Worm (Caenorhabditis elegans): ENCODE measurements around the gene esyt-2.

Gene esyt-2

DNA sequence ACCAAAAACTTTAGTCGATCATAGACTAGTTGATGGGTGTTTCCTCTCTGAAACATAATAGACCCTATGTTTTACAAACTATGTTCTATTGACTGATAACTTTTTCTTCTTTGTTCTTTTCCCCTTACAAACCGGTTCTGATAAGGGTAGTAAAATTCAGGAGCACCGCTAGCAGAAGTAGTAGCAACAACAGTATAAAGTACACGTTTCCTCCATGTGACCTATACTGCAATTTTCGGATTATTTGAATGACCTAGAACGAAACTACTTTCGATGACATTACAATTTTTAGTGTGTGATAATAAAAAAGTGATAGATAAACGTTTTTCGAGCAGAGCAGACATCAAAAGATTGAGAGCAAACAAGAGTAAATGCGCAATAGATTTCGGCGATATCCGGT, 50.5 kb downstream of the esyt-2 start:
- TF ChIP-seq mep-1 (tag; optimal IDR thresholded peaks at IDR 0.05) (no peak), ceh-83 (GFP tag; optimal IDR thresholded peaks at IDR 0.05) (no peak), drap-1 (GFP tag; optimal IDR thresholded peaks at IDR 0.05) (no peak), ceh-39 (tag; optimal IDR thresholded peaks at IDR 0.05) (no peak), tbx-8 (GFP tag; optimal IDR thresholded peaks at IDR 0.05) (no peak), blmp-1 (tag; optimal IDR thresholded peaks at IDR 0.05) (no peak), flh-1 (GFP tag; optimal IDR thresholded peaks at IDR 0.05) (no peak), elt-3 (tag; optimal IDR thresholded peaks at IDR 0.05) (no peak), unc-39 (tag; optimal IDR thresholded peaks at IDR 0.05) (no peak), ham-2 (GFP tag; optimal IDR thresholded peaks at IDR 0.05) (no peak), elt-1 (tag; optimal IDR thresholded peaks at IDR 0.05; ENCODE audit: borderline replicate concordance, insufficient read depth) (no peak), lin-13 (tag; optimal IDR thresholded peaks at IDR 0.05) (no peak), pha-4 (tag; optimal IDR thresholded peaks at IDR 0.05) (no peak), mls-2 (tag; optimal IDR thresholded peaks at IDR 0.05) (no peak), M03D4.4 (tag; optimal IDR thresholded peaks at IDR 0.05) (no peak), sptf-1 (tag; optimal IDR thresholded peaks at IDR 0.05) (no peak), unc-62 (GFP tag; optimal IDR thresholded peaks at IDR 0.05) (no peak)

- TF ChIP-seq cnd-1 (tag; optimal IDR thresholded peaks at IDR 0.05) (no peak), ceh-43 (GFP tag; optimal IDR thresholded peaks at IDR 0.05) (no peak), unc-62 (GFP tag; optimal IDR thresholded peaks at IDR 0.05) (no peak), M03D4.4 (tag; optimal IDR thresholded peaks at IDR 0.05) (no peak), lin-32 (GFP tag; optimal IDR thresholded peaks at IDR 0.05) (no peak), hlh-1 (tag; optimal IDR thresholded peaks at IDR 0.05) (no peak), sem-2 (GFP tag; optimal IDR thresholded peaks at IDR 0.05) (no peak)
Observed at ce11 chrIII:6179062-6179461, 51.7 kb downstream of the esyt-2 start.

ce11 chrIII:6178586-6178985, 52.2 kb downstream of the esyt-2 start, which contains the start of gene F42A10.7:
F42A10.7 (minus strand) TSS chrIII:6178686.
- TF ChIP-seq elt-1 (tag; optimal IDR thresholded peaks at IDR 0.05; ENCODE audit: borderline replicate concordance, insufficient read depth) (no peak), M03D4.4 (tag; optimal IDR thresholded peaks at IDR 0.05) (no peak), pha-4 (tag; optimal IDR thresholded peaks at IDR 0.05) (no peak), sem-2 (GFP tag; optimal IDR thresholded peaks at IDR 0.05) (no peak), ham-2 (GFP tag; optimal IDR thresholded peaks at IDR 0.05) (no peak), elt-3 (tag; optimal IDR thresholded peaks at IDR 0.05) (no peak), mep-1 (tag; optimal IDR thresholded peaks at IDR 0.05) (no peak), unc-39 (tag; optimal IDR thresholded peaks at IDR 0.05) (no peak), ces-1 (GFP tag; optimal IDR thresholded peaks at IDR 0.05) (no peak), lsy-2 (tag; optimal IDR thresholded peaks at IDR 0.05) (no peak), unc-62 (GFP tag; optimal IDR thresholded peaks at IDR 0.05) (no peak), bed-3 (GFP tag; optimal IDR thresholded peaks at IDR 0.05) (no peak), ceh-83 (GFP tag; optimal IDR thresholded peaks at IDR 0.05) (no peak), nhr-2 (tag; optimal IDR thresholded peaks at IDR 0.05) (no peak), zip-8 (tag; optimal IDR thresholded peaks at IDR 0.05) (no peak), ceh-43 (GFP tag; optimal IDR thresholded peaks at IDR 0.05) (no peak), nhr-237 (tag; optimal IDR thresholded peaks at IDR 0.05) (no peak), cnd-1 (tag; optimal IDR thresholded peaks at IDR 0.05) (no peak), unc-120 (tag; optimal IDR thresholded peaks at IDR 0.05; ENCODE audit: poor library complexity, severe bottlenecking) (no peak)

DNA sequence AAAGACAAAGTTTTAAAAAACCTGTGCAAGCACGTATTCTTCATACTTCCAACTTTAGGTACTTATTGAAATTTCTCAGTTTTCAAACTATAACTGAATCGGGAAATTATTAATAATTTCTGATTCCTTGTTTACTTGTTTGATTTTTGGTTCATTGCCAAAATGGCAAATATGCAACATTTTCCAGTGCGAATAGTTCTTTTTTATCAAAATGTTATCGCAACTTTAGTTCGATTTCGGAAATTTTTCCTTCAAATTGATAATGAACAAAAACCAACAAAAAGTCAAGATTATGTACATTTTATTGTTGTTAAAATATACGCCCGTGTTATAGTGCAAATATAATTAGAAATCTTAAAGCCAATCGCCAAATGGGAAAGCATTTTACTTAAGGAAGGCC, 53.1 kb downstream of the esyt-2 start:
- TF ChIP-seq bed-3 (GFP tag; optimal IDR thresholded peaks at IDR 0.05) (no peak), sem-2 (GFP tag; optimal IDR thresholded peaks at IDR 0.05) (no peak), mab-5 (tag; optimal IDR thresholded peaks at IDR 0.05) (no peak), ham-2 (GFP tag; optimal IDR thresholded peaks at IDR 0.05) (no peak)

ce11 chrIII:6176761-6177160, 54.0 kb downstream of the esyt-2 start, which contains the start of gene F42A10.6:
F42A10.6 (minus strand) TSS chrIII:6176861.
- TF ChIP-seq ceh-39 (tag; optimal IDR thresholded peaks at IDR 0.05) (no peak), bed-3 (GFP tag; optimal IDR thresholded peaks at IDR 0.05) (no peak), zip-8 (tag; optimal IDR thresholded peaks at IDR 0.05) (no peak), unc-39 (tag; optimal IDR thresholded peaks at IDR 0.05) (no peak), nhr-12 (tag; optimal IDR thresholded peaks at IDR 0.05) (no peak), elt-1 (tag; optimal IDR thresholded peaks at IDR 0.05; ENCODE audit: borderline replicate concordance, insufficient read depth) (no peak), ceh-83 (GFP tag; optimal IDR thresholded peaks at IDR 0.05) (no peak), nhr-76 (tag; optimal IDR thresholded peaks at IDR 0.05) (no peak), pha-4 (tag; optimal IDR thresholded peaks at IDR 0.05) (no peak), mab-5 (tag; optimal IDR thresholded peaks at IDR 0.05) (no peak), flh-1 (GFP tag; optimal IDR thresholded peaks at IDR 0.05) (no peak), M03D4.4 (tag; optimal IDR thresholded peaks at IDR 0.05) (no peak), ztf-11 (tag; optimal IDR thresholded peaks at IDR 0.05) (no peak), hlh-1 (tag; optimal IDR thresholded peaks at IDR 0.05) (no peak), lin-13 (tag; optimal IDR thresholded peaks at IDR 0.05) (no peak), unc-120 (tag; optimal IDR thresholded peaks at IDR 0.05; ENCODE audit: poor library complexity, severe bottlenecking) (no peak), lin-32 (GFP tag; optimal IDR thresholded peaks at IDR 0.05) (no peak), snpc-4 (tag; optimal IDR thresholded peaks at IDR 0.05) (no peak), tbx-8 (GFP tag; optimal IDR thresholded peaks at IDR 0.05) (no peak), ces-1 (GFP tag; optimal IDR thresholded peaks at IDR 0.05) (no peak)
